Worm (Caenorhabditis elegans): ENCODE measurements around the gene pdcd-2.

The pdcd-2 gene

ce11 chrIII:4449357-4449756, 31.5 kb upstream of the pdcd-2 start (continued):
- TF ChIP-seq zfp-3 (GFP tag; conservative IDR thresholded peaks at IDR 0.05) (no peak), aly-2 (tag; optimal IDR thresholded peaks at IDR 0.05) (no peak), zfp-2 (tag; optimal IDR thresholded peaks at IDR 0.05) (no peak), lin-38 (GFP tag; IDR thresholded peaks at IDR 0.05) (peak; percentile 63), nhr-102 (tag; optimal IDR thresholded peaks at IDR 0.05) (peak; percentile 26), arid-1 (GFP tag; conservative IDR thresholded peaks at IDR 0.05) (peak; percentile 71), D1046.2 (GFP tag; IDR thresholded peaks at IDR 0.05) (0 out of 2 replicates have a peak, but pooled peaks have one; percentile 70), sdz-12 (GFP tag; optimal IDR thresholded peaks at IDR 0.05) (no peak), daf-8 (GFP tag; IDR thresholded peaks at IDR 0.05) (no peak), ZK337.2 (GFP tag; IDR thresholded peaks at IDR 0.05) (no peak), tag-97 (GFP tag; IDR thresholded peaks at IDR 0.05) (no peak), dpl-1 (GFP tag; optimal IDR thresholded peaks at IDR 0.05) (no peak), cey-2 (tag; optimal IDR thresholded peaks at IDR 0.05; ENCODE audit: borderline replicate concordance, insufficient read depth) (no peak), ceh-28 (tag; optimal IDR thresholded peaks at IDR 0.05) (no peak), F49E8.2 (tag; optimal IDR thresholded peaks at IDR 0.05; ENCODE audit: borderline replicate concordance) (peak; percentile 48), egl-27 (tag; optimal IDR thresholded peaks at IDR 0.05) (no peak), Y5F2A.4 (GFP tag; optimal IDR thresholded peaks at IDR 0.05) (no peak), rbr-2 (tag; optimal IDR thresholded peaks at IDR 0.05) (no peak), Y105C5A.15 (GFP tag; IDR thresholded peaks at IDR 0.05) (no peak), ceh-20 (GFP tag; IDR thresholded peaks at IDR 0.05) (no peak), madf-9 (GFP tag; conservative IDR thresholded peaks at IDR 0.05) (no peak), T20F7.1 (GFP tag; optimal IDR thresholded peaks at IDR 0.05) (no peak)

ce11 chrIII:4448029-4448428, 30.2 kb upstream of the pdcd-2 start:
- peak; percentile 9 for TF ChIP-seq aha-1 (tag)
- no peak for TF ChIP-seq D1046.2 (GFP tag; IDR thresholded peaks at IDR 0.05)
- TF ChIP-seq unc-62 (GFP tag; optimal IDR thresholded peaks at IDR 0.05 in 1 of 2): peak in 1 of 2 experiments; percentile 89
- TF ChIP-seq unc-62 (tag; optimal IDR thresholded peaks at IDR 0.05): no peak
- no peak for TF ChIP-seq dpl-1 (GFP tag; optimal IDR thresholded peaks at IDR 0.05)

- TF ChIP-seq T26A8.4 (GFP tag; IDR thresholded peaks at IDR 0.05) (no peak), aha-1 (tag) (peak; percentile 9), mxl-3 (GFP tag; optimal IDR thresholded peaks at IDR 0.05) (no peak)
These were observed 26.6 kb upstream of the pdcd-2 start for ce11 chrIII:4444492-4444891.

DNA sequence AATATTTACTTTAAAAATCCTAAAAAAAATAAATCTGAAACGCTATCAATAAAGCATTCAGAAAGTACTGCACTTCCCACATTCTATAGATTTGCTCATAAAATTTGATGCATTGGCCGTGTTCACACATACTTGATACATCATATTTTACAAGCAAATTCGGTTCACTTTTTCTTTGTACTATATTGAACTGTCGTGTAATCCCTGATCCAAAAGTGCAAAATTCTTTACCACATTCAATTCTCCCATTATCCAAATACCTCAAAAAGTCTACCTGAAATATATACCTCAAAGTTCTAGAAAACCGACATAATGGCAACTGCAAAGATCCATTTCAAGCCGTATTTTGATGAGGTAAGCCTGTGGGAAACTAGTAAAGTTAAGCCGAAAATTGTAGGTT, 23.9 kb upstream of the pdcd-2 start, which contains the start of gene nex-3:
TSS of gene nex-3 (plus strand) at position 301 of the 400 bp plus-strand sequence.
- TF ChIP-seq nhr-102 (tag; optimal IDR thresholded peaks at IDR 0.05): no peak
- TF ChIP-seq R02D3.7 (tag; optimal IDR thresholded peaks at IDR 0.05): no peak
- no peak for TF ChIP-seq nhr-41 (GFP tag; IDR thresholded peaks at IDR 0.05)
- no peak for TF ChIP-seq nhr-111 (GFP tag; optimal IDR thresholded peaks at IDR 0.05)
- no peak for TF ChIP-seq pha-4 (GFP tag; IDR thresholded peaks at IDR 0.05)
- TF ChIP-seq pha-4 (tag; optimal IDR thresholded peaks at IDR 0.05): no peak
- no peak for TF ChIP-seq madf-5 (GFP tag; IDR thresholded peaks at IDR 0.05)
- TF ChIP-seq dmd-9 (GFP tag; IDR thresholded peaks at IDR 0.05): no peak
- TF ChIP-seq sdz-12 (GFP tag; optimal IDR thresholded peaks at IDR 0.05): no peak
- no peak for TF ChIP-seq aha-1 (tag)
- no peak for TF ChIP-seq spr-1 (tag; optimal IDR thresholded peaks at IDR 0.05)
- TF ChIP-seq D1046.2 (GFP tag; IDR thresholded peaks at IDR 0.05): no peak
- TF ChIP-seq nhr-42 (GFP tag; IDR thresholded peaks at IDR 0.05): no peak
- no peak for TF ChIP-seq nhr-76 (tag; optimal IDR thresholded peaks at IDR 0.05)
- no peak for TF ChIP-seq php-3 (GFP tag; IDR thresholded peaks at IDR 0.05)
- TF ChIP-seq zfp-3 (GFP tag; conservative IDR thresholded peaks at IDR 0.05): no peak
- TF ChIP-seq duxl-1 (tag; optimal IDR thresholded peaks at IDR 0.05; ENCODE audit: poor library complexity): no peak
- TF ChIP-seq snpc-1.2 (GFP tag; IDR thresholded peaks at IDR 0.05): no peak
- TF ChIP-seq F49E8.2 (tag; optimal IDR thresholded peaks at IDR 0.05; ENCODE audit: borderline replicate concordance): no peak
- no peak for TF ChIP-seq Y5F2A.4 (GFP tag; optimal IDR thresholded peaks at IDR 0.05)
- TF ChIP-seq Y75B8A.6 (GFP tag; IDR thresholded peaks at IDR 0.05): no peak

All from whole organism, L4 larva.